Worm (Caenorhabditis elegans) whole organism, young adult: ENCODE results near the gene spe-39.

Experiments
- F33H1.4 ChIP-seq: fragments of 200-800 bp; sonication (Bioruptor generic); IDR thresholded peaks from 2 replicates; pipeline ENCODE4 v1.3.6; 2022; ENCODE audit warnings: missing genetic modification reagents, missing genetic modification characterization, missing compliant biosample characterization
- F52B5.7 ChIP-seq: sonication (generic microtip); optimal IDR thresholded peaks from 2 replicates; lab custom pipeline; 2016; ENCODE audit warnings: mild to moderate bottlenecking, missing genetic modification characterization, missing compliant biosample characterization
- Y56A3A.18 ChIP-seq: fragments of 200-800 bp; sonication (Bioruptor generic); IDR thresholded peaks from 2 replicates; pipeline ENCODE4 v1.3.6; 2022; ENCODE audit warnings: missing genetic modification reagents, missing genetic modification characterization, missing compliant biosample characterization
- ZK185.1 ChIP-seq: sonication (generic microtip); optimal IDR thresholded peaks from 2 replicates; lab custom pipeline; 2016; ENCODE audit warnings: mild to moderate bottlenecking, missing genetic modification characterization, missing compliant biosample characterization; ENCODE audit not compliant: poor library complexity, severe bottlenecking
- aptf-3 ChIP-seq: fragments of 200-800 bp; sonication (Bioruptor generic); IDR thresholded peaks from 2 replicates; pipeline ENCODE4 v1.3.6; 2022; ENCODE audit warnings: missing genetic modification characterization, missing compliant biosample characterization
- attf-3 ChIP-seq: fragments of 200-800 bp; sonication (Bioruptor generic); conservative IDR thresholded peaks from 2 replicates; pipeline ENCODE4 v1.3.6; 2022; ENCODE audit warnings: missing genetic modification reagents, missing genetic modification characterization, missing compliant biosample characterization
- chd-7 ChIP-seq: sonication (generic microtip); optimal IDR thresholded peaks from 2 replicates; lab custom pipeline; 2016; ENCODE audit warnings: mild to moderate bottlenecking, missing genetic modification characterization, moderate library complexity, missing compliant biosample characterization
- dpff-1 ChIP-seq: sonication (generic microtip); optimal IDR thresholded peaks from 2 replicates; lab custom pipeline; 2017; ENCODE audit warnings: mild to moderate bottlenecking, missing genetic modification characterization, missing compliant biosample characterization
- rpc-1 ChIP-seq, 2 experiments: fragments of 150-350 bp in 1 of 2; sonication (generic microtip) in 1 of 2; optimal IDR thresholded peaks; 2 replicates each; lab custom pipeline; 2014 to 2018; ENCODE audit warnings: missing biosample characterization in 1 of 2, missing genetic modification characterization in 1 of 2, missing genetic modification reagents in 1 of 2, missing genotype in 1 of 2

DNA sequence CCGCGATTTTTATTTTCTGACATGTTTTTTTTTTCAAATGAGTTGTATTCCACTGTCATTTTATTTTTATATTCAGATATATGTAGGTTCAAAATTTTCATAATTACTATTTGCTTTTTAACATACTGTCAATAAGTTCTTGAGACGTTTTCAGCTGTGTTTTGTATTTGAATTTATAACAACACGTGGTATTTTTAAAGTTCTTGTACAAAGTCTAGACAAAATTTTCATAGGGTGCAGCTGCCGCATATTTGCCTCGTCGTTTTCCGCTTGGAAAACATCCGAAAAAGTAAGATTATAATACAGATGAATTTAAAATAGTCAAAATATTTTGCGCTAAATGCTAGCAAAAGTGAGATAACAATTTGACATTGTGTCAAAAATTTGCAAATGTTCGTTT lies 43.5 kb downstream of the spe-39 start, which contains the start of gene dmsr-15:
- TF ChIP-seq F52B5.7 (no peak), chd-7 (tag; lab: Kevin White, UChicago) (no peak), F33H1.4 (GFP tag; lab: Robert Waterston, UW) (no peak), ZK185.1 (no peak), dpff-1 (no peak), attf-3 (GFP tag; lab: Robert Waterston, UW) (no peak), rpc-1 (optimal IDR thresholded peaks at IDR 0.05; lab: Kevin White, UChicago) (no peak), rpc-1 (tag; optimal IDR thresholded peaks at IDR 0.05; lab: Kevin White, UChicago) (no peak), aptf-3 (GFP tag; lab: Robert Waterston, UW) (no peak), Y56A3A.18 (GFP tag; lab: Robert Waterston, UW) (no peak)
